Fruit fly (Drosophila melanogaster): ENCODE measurements around the gene CG12065.

The CG12065 gene

dm6 chrX:8574672-8575350 is 705 bp downstream of the CG12065 start (continued):
- TF ChIP-seq CG1832 (GFP tag; optimal IDR thresholded peaks at IDR 0.05): peak; percentile 40
- TF ChIP-seq Xrp1 (GFP tag; IDR thresholded peaks at IDR 0.05): peak; percentile 46
- no peak for TF ChIP-seq btn (GFP tag; optimal IDR thresholded peaks at IDR 0.05)
- TF ChIP-seq CG13894 (tag; optimal IDR thresholded peaks at IDR 0.05): no peak
- TF ChIP-seq fd64A (GFP tag; optimal IDR thresholded peaks at IDR 0.05): no peak
- no peak for TF ChIP-seq gsb-n (tag; optimal IDR thresholded peaks at IDR 0.05)
- TF ChIP-seq yki (optimal IDR thresholded peaks at IDR 0.05): no peak
- no peak for TF ChIP-seq Spps (tag; optimal IDR thresholded peaks at IDR 0.05)
- peak; percentile 30 for TF ChIP-seq Sox102F (GFP tag; optimal IDR thresholded peaks at IDR 0.05)
- no peak for TF ChIP-seq pfk (GFP tag; optimal IDR thresholded peaks at IDR 0.05)
- no peak for TF ChIP-seq sr (GFP tag; IDR thresholded peaks at IDR 0.05)
- no peak for TF ChIP-seq Poxn (GFP tag; IDR thresholded peaks at IDR 0.05)
- TF ChIP-seq fd96Cb (tag; optimal IDR thresholded peaks at IDR 0.05): no peak
- peak; percentile 41 for TF ChIP-seq gcm (GFP tag; optimal IDR thresholded peaks at IDR 0.05)
- no peak for TF ChIP-seq odd (GFP tag; optimal IDR thresholded peaks at IDR 0.05)
- peak; percentile 6 for TF ChIP-seq CG8944 (GFP tag; optimal IDR thresholded peaks at IDR 0.05)
- peak in 1 of 2 experiments; percentile 45 for TF ChIP-seq crp (GFP tag; optimal IDR thresholded peaks at IDR 0.05)
- TF ChIP-seq Dref (GFP tag; IDR thresholded peaks at IDR 0.05): no peak
- no peak for TF ChIP-seq Asciz (GFP tag; optimal IDR thresholded peaks at IDR 0.05)
- peak; percentile 43 for TF ChIP-seq Meics (GFP tag; optimal IDR thresholded peaks at IDR 0.05)
- no peak for TF ChIP-seq caup (GFP tag; optimal IDR thresholded peaks at IDR 0.05; ENCODE audit: severe bottlenecking)
- TF ChIP-seq CG12391 (tag; optimal IDR thresholded peaks at IDR 0.05): peak; percentile 52
- no peak for TF ChIP-seq CG11723 (GFP tag; optimal IDR thresholded peaks at IDR 0.05)
- TF ChIP-seq Hmx (GFP tag; optimal IDR thresholded peaks at IDR 0.05): no peak
- TF ChIP-seq CG17912 (GFP tag; optimal IDR thresholded peaks at IDR 0.05): no peak
- TF ChIP-seq CG10565 (GFP tag; optimal IDR thresholded peaks at IDR 0.05): no peak
- TF ChIP-seq Rx (GFP tag; IDR thresholded peaks at IDR 0.05): no peak
- peak; percentile 47; the same call in 2 of the 3 replicates for TF ChIP-seq Mrtf (GFP tag; IDR thresholded peaks at IDR 0.05)
- peak; percentile 15 for TF ChIP-seq Abd-B (GFP tag; optimal IDR thresholded peaks at IDR 0.05)
- peak; percentile 46; the same call in 1 of the 2 replicates for TF ChIP-seq CG14441 (GFP tag; IDR thresholded peaks at IDR 0.05)
- TF ChIP-seq CG16779 (GFP tag; IDR thresholded peaks at IDR 0.05): no peak
- no peak for TF ChIP-seq trh (GFP tag; optimal IDR thresholded peaks at IDR 0.05)
- no peak for TF ChIP-seq psq (GFP tag; optimal IDR thresholded peaks at IDR 0.05)
- TF ChIP-seq CG34376 (GFP tag; optimal IDR thresholded peaks at IDR 0.05): no peak
- TF ChIP-seq nmo (GFP tag; optimal IDR thresholded peaks at IDR 0.05): no peak
- peak; percentile 13 for TF ChIP-seq pb (GFP tag; optimal IDR thresholded peaks at IDR 0.05)
- no peak for TF ChIP-seq Max (GFP tag; optimal IDR thresholded peaks at IDR 0.05)
- no peak for TF ChIP-seq Atf-2 (GFP tag; optimal IDR thresholded peaks at IDR 0.05)
- TF ChIP-seq TFAM (GFP tag; optimal IDR thresholded peaks at IDR 0.05): no peak
- TF ChIP-seq tgo (GFP tag; IDR thresholded peaks at IDR 0.05): no peak; the same call in 2 of the 3 replicates
- TF ChIP-seq Deaf1 (tag; optimal IDR thresholded peaks at IDR 0.05): no peak
- no peak for TF ChIP-seq CG1792 (GFP tag; optimal IDR thresholded peaks at IDR 0.05)
- TF ChIP-seq Sry-β (GFP tag; optimal IDR thresholded peaks at IDR 0.05): no peak
- no peak for TF ChIP-seq tio (GFP tag; optimal IDR thresholded peaks at IDR 0.05)
- peak; percentile 39 for TF ChIP-seq ems (GFP tag; optimal IDR thresholded peaks at IDR 0.05)
- TF ChIP-seq grn (GFP tag; optimal IDR thresholded peaks at IDR 0.05): peak; percentile 12
- peak; percentile 45 for TF ChIP-seq kay (GFP tag; optimal IDR thresholded peaks at IDR 0.05)
- peak; percentile 29 for TF ChIP-seq ind (GFP tag; optimal IDR thresholded peaks at IDR 0.05)
- TF ChIP-seq CG15073 (GFP tag; optimal IDR thresholded peaks at IDR 0.05): no peak
- peak; percentile 20 for TF ChIP-seq CG30403 (GFP tag; optimal IDR thresholded peaks at IDR 0.05)
- TF ChIP-seq CTCF (GFP tag; optimal IDR thresholded peaks at IDR 0.05): no peak

All from whole organism, embryonic.